Fruit fly (Drosophila melanogaster) whole organism, embryonic: ENCODE results near the gene ppk17.

Source experiments
- B-H2 ChIP-seq: fragments of 200-800 bp; sonication (Bioruptor generic); optimal IDR thresholded peaks from 2 replicates; lab custom pipeline; 2018; ENCODE audit warnings: missing biosample characterization, mild to moderate bottlenecking, missing genetic modification characterization
- Bgb ChIP-seq: fragments of 200-800 bp; sonication (Bioruptor generic); IDR thresholded peaks from 2 replicates; pipeline ENCODE4 v1.3.6; 2022; ENCODE audit warnings: missing biosample characterization, missing genetic modification characterization; ENCODE audit not compliant: partially characterized antibody
- Blimp-1 ChIP-seq: fragments of 200-800 bp; sonication (Bioruptor generic); optimal IDR thresholded peaks from 3 replicates; lab custom pipeline; 2018; ENCODE audit warnings: missing biosample characterization, missing genetic modification characterization, mild to moderate bottlenecking, moderate library complexity, missing genetic modification reagents
- C15 ChIP-seq: fragments of 200-800 bp; sonication (Bioruptor generic); IDR thresholded peaks from 3 replicates; pipeline ENCODE4 v1.3.6; 2022; ENCODE audit warnings: missing biosample characterization, missing genetic modification characterization
- CG10366 ChIP-seq: fragments of 200-800 bp; sonication (Bioruptor generic); IDR thresholded peaks from 2 replicates; pipeline ENCODE4 v1.3.6; 2022; ENCODE audit warnings: missing biosample characterization, missing genetic modification characterization
- CG12744 ChIP-seq: fragments of 200-800 bp; sonication (Bioruptor generic); optimal IDR thresholded peaks from 2 replicates; lab custom pipeline; 2016; ENCODE audit warnings: missing biosample characterization, missing genetic modification characterization
- CG13296 ChIP-seq: fragments of 200-800 bp; sonication (Bioruptor generic); optimal IDR thresholded peaks from 3 replicates; lab custom pipeline; 2018; ENCODE audit warnings: missing biosample characterization, mild to moderate bottlenecking, missing genetic modification characterization
- CG16813 ChIP-seq: fragments of 200-800 bp; sonication (Bioruptor generic); IDR thresholded peaks from 3 replicates; pipeline ENCODE4 v1.3.6; 2022; ENCODE audit warnings: missing biosample characterization, missing genetic modification characterization; ENCODE audit not compliant: partially characterized antibody
- CG2199 ChIP-seq: fragments of 200-800 bp; sonication (Bioruptor generic); IDR thresholded peaks from 3 replicates; pipeline ENCODE4 v1.3.6; 2022; ENCODE audit warnings: missing biosample characterization, missing genetic modification characterization
- CG33213 ChIP-seq: fragments of 200-800 bp; sonication (Bioruptor generic); optimal IDR thresholded peaks from 3 replicates; lab custom pipeline; 2016; ENCODE audit warnings: missing biosample characterization, missing genetic modification characterization
- CG34224 ChIP-seq: fragments of 200-800 bp; sonication (Bioruptor generic); IDR thresholded peaks from 3 replicates; pipeline ENCODE4 v1.3.6; 2022; ENCODE audit warnings: missing biosample characterization, missing genetic modification characterization; ENCODE audit not compliant: partially characterized antibody
- CG6254 ChIP-seq: fragments of 200-800 bp; sonication (Bioruptor generic); optimal IDR thresholded peaks from 3 replicates; lab custom pipeline; 2017; ENCODE audit warnings: mild to moderate bottlenecking, missing biosample characterization, missing genetic modification reagents, missing genetic modification characterization
- CG6791 ChIP-seq: fragments of 200-800 bp; sonication (Bioruptor generic); IDR thresholded peaks from 3 replicates; pipeline ENCODE4 v1.3.6; 2022; ENCODE audit warnings: missing biosample characterization, missing genetic modification characterization; ENCODE audit not compliant: partially characterized antibody
- CG7963 ChIP-seq: fragments of 200-800 bp; sonication (Bioruptor generic); IDR thresholded peaks from 3 replicates; pipeline ENCODE4 v1.3.6; 2022; ENCODE audit warnings: missing biosample characterization, missing genetic modification characterization; ENCODE audit not compliant: partially characterized antibody
- Dbx ChIP-seq: fragments of 200-800 bp; sonication (Bioruptor generic); IDR thresholded peaks from 3 replicates; pipeline ENCODE4 v1.3.6; 2022; ENCODE audit warnings: missing biosample characterization, missing genetic modification characterization
- HLH4C ChIP-seq: fragments of 200-800 bp; sonication (Bioruptor generic); IDR thresholded peaks from 3 replicates; pipeline ENCODE4 v1.3.6; 2022; ENCODE audit warnings: missing biosample characterization, missing genetic modification characterization; ENCODE audit not compliant: partially characterized antibody
- Hmx ChIP-seq: fragments of 200-800 bp; sonication (Bioruptor generic); optimal IDR thresholded peaks from 2 replicates; lab custom pipeline; 2016; ENCODE audit warnings: missing biosample characterization, missing genetic modification characterization
- Med ChIP-seq: fragments of 200-800 bp; sonication (Bioruptor generic); peaks from one replicate; lab custom pipeline; 2016; ENCODE audit warnings: missing biosample characterization, missing genetic modification characterization, mild to moderate bottlenecking, inconsistent platforms, moderate library complexity
- Mrtf ChIP-seq: fragments of 200-800 bp; sonication (Bioruptor generic); IDR thresholded peaks from 3 replicates; pipeline ENCODE4 v1.3.6; 2022; ENCODE audit warnings: missing biosample characterization, missing genetic modification characterization
- Myb ChIP-seq: fragments of 200-800 bp; sonication (Bioruptor generic); optimal IDR thresholded peaks from 2 replicates; lab custom pipeline; 2016; ENCODE audit warnings: missing biosample characterization, missing genetic modification characterization
- NfI ChIP-seq: fragments of 200-800 bp; sonication (Bioruptor generic); optimal IDR thresholded peaks from 3 replicates; lab custom pipeline; 2018; ENCODE audit warnings: missing biosample characterization, mild to moderate bottlenecking, missing genetic modification characterization, moderate library complexity
- Scr ChIP-seq: fragments of 200-800 bp; sonication (Bioruptor generic); IDR thresholded peaks from 2 replicates; pipeline ENCODE4 v1.3.6; 2022; ENCODE audit warnings: missing biosample characterization, missing genetic modification characterization; ENCODE audit not compliant: partially characterized antibody
- Side ChIP-seq: fragments of 200-800 bp; sonication (Bioruptor generic); optimal IDR thresholded peaks from 2 replicates; lab custom pipeline; 2016; ENCODE audit warnings: missing biosample characterization, missing genetic modification characterization
- Sox100B ChIP-seq: fragments of 200-800 bp; sonication (Bioruptor generic); optimal IDR thresholded peaks from 3 replicates; lab custom pipeline; 2018; ENCODE audit warnings: missing biosample characterization, mild to moderate bottlenecking, missing genetic modification characterization
- Vsx1 ChIP-seq: fragments of 200-800 bp; sonication (Bioruptor generic); optimal IDR thresholded peaks from 2 replicates; lab custom pipeline; 2017; ENCODE audit warnings: missing biosample characterization, mild to moderate bottlenecking, missing genetic modification characterization, missing genetic modification reagents
- abd-A ChIP-seq: fragments of 200-800 bp; sonication (Bioruptor generic); optimal IDR thresholded peaks from 3 replicates; lab custom pipeline; 2019; ENCODE audit warnings: missing biosample characterization, mild to moderate bottlenecking, missing genetic modification characterization, moderate library complexity
- al ChIP-seq: fragments of 200-800 bp; sonication (Bioruptor generic); IDR thresholded peaks from 2 replicates; pipeline ENCODE4 v1.3.6; 2022; ENCODE audit warnings: missing biosample characterization, missing genetic modification characterization
- ato ChIP-seq: fragments of 200-800 bp; sonication (Bioruptor generic); IDR thresholded peaks from 2 replicates; pipeline ENCODE4 v1.3.6; 2022; ENCODE audit warnings: missing biosample characterization, missing genetic modification characterization; ENCODE audit not compliant: partially characterized antibody
- btn ChIP-seq: fragments of 200-800 bp; sonication (Bioruptor generic); optimal IDR thresholded peaks from 2 replicates; lab custom pipeline; 2016; ENCODE audit warnings: missing biosample characterization, missing genetic modification characterization
- chif ChIP-seq, 2 experiments: fragments of 200-800 bp; sonication (Bioruptor generic); optimal IDR thresholded peaks; 3 replicates each; lab custom pipeline; 2016; ENCODE audit warnings: missing biosample characterization in 2 of 2, missing genetic modification characterization in 2 of 2
- chn ChIP-seq: fragments of 200-800 bp; sonication (Bioruptor generic); optimal IDR thresholded peaks from 2 replicates; lab custom pipeline; 2016; ENCODE audit warnings: missing biosample characterization, missing genetic modification characterization
- dmrt99B ChIP-seq: fragments of 200-800 bp; sonication (Bioruptor generic); optimal IDR thresholded peaks from 2 replicates; lab custom pipeline; 2018; ENCODE audit warnings: missing biosample characterization, mild to moderate bottlenecking, missing genetic modification characterization, moderate library complexity
- ems ChIP-seq: fragments of 200-800 bp; sonication (Bioruptor generic); optimal IDR thresholded peaks from 3 replicates; lab custom pipeline; 2016; ENCODE audit warnings: missing biosample characterization, missing genetic modification characterization
- ewg ChIP-seq: fragments of 200-800 bp; sonication (Bioruptor generic); optimal IDR thresholded peaks from 3 replicates; lab custom pipeline; 2017; ENCODE audit warnings: mild to moderate bottlenecking, missing biosample characterization, missing genetic modification reagents, missing genetic modification characterization
- exex ChIP-seq: fragments of 200-800 bp; sonication (Bioruptor generic); optimal IDR thresholded peaks from 4 replicates; lab custom pipeline; 2018; ENCODE audit warnings: missing biosample characterization, mild to moderate bottlenecking, missing genetic modification characterization, moderate library complexity
- fd3F ChIP-seq: fragments of 200-800 bp; sonication (Bioruptor generic); optimal IDR thresholded peaks from 2 replicates; lab custom pipeline; 2018; ENCODE audit warnings: missing biosample characterization, mild to moderate bottlenecking, missing genetic modification characterization, moderate library complexity
- gro ChIP-seq: fragments of 200-800 bp; sonication (Bioruptor generic); optimal IDR thresholded peaks from 2 replicates; lab custom pipeline; 2016; ENCODE audit warnings: missing biosample characterization, missing genetic modification characterization
- luna ChIP-seq: fragments of 200-800 bp; sonication (Bioruptor generic); optimal IDR thresholded peaks from 2 replicates; lab custom pipeline; 2016; ENCODE audit warnings: missing biosample characterization, missing genetic modification characterization
- nerfin-2 ChIP-seq: fragments of 200-800 bp; sonication (Bioruptor generic); IDR thresholded peaks from 2 replicates; pipeline ENCODE4 v1.3.6; 2022; ENCODE audit warnings: missing biosample characterization, missing genetic modification characterization; ENCODE audit not compliant: partially characterized antibody
- otp ChIP-seq: fragments of 200-800 bp; sonication (Bioruptor generic); IDR thresholded peaks from 3 replicates; pipeline ENCODE4, ENCODE4 v1.3.6; 2022; ENCODE audit warnings: missing biosample characterization, missing genetic modification characterization
- pb ChIP-seq: fragments of 200-800 bp; sonication (Bioruptor generic); optimal IDR thresholded peaks from 3 replicates; lab custom pipeline; 2016; ENCODE audit warnings: missing biosample characterization, missing genetic modification characterization
- ro ChIP-seq: fragments of 200-800 bp; sonication (Bioruptor generic); IDR thresholded peaks from 2 replicates; pipeline ENCODE4 v1.3.6; 2022; ENCODE audit warnings: missing biosample characterization, missing genetic modification characterization
- salm ChIP-seq: fragments of 200-800 bp; sonication (Bioruptor generic); optimal IDR thresholded peaks from 2 replicates; lab custom pipeline; 2018; ENCODE audit warnings: missing biosample characterization, mild to moderate bottlenecking, missing genetic modification characterization
- sens ChIP-seq: fragments of 200-800 bp; sonication (Bioruptor generic); peaks from one replicate; lab custom pipeline; 2016; ENCODE audit warnings: missing biosample characterization, missing genetic modification characterization
- tll ChIP-seq, 2 experiments: fragments of 200-800 bp in 1 of 2; fragments of >200 bp in 1 of 2; sonication (Bioruptor generic) in 1 of 2; optimal IDR thresholded peaks; 2 replicates each; lab custom pipeline; 2017 to 2019; ENCODE audit warnings: missing biosample characterization in 2 of 2, missing genetic modification characterization in 2 of 2, mild to moderate bottlenecking in 1 of 2, moderate library complexity in 1 of 2
- zen ChIP-seq: fragments of 200-800 bp; sonication (Bioruptor generic); optimal IDR thresholded peaks from 3 replicates; lab custom pipeline; 2018; ENCODE audit warnings: missing biosample characterization, mild to moderate bottlenecking, missing genetic modification characterization, moderate library complexity

ppk17 gene

DNA sequence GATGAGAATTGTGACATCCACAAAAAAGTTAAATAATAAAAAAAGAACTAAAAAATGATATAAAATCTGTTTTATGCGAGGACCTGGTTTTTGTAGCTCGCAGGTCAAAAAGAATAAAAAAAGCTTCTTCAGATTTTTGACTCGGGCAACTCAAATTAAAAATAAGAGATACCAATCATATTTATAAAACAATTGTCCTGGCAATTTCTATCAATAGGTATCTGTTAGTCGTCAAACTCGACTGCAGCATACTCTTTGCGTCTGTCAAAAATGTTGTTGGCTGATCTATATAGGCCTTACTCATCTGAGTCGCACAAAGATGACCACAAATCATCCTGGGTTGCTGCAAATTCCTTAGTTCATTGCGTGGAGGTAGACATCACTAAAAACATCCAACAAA, 37.8 kb downstream of the ppk17 start:
- TF ChIP-seq CG16813 (GFP tag; lab: Robert Waterston, UW) (peak; percentile 56), CG6791 (GFP tag; lab: Robert Waterston, UW) (peak; percentile 60; the same call in 1 of the 3 replicates), ewg (GFP tag; lab: Kevin White, UChicago) (no peak), tll (GFP tag; optimal IDR thresholded peaks at IDR 0.05; lab: Kevin White, UChicago) (no peak), salm (tag; lab: Kevin White, UChicago) (no peak), CG13296 (GFP tag; lab: Kevin White, UChicago) (no peak), sens (GFP tag; lab: Kevin White, UChicago) (peak; percentile 4), Bgb (GFP tag; lab: Robert Waterston, UW) (peak; percentile 63; the same call in 1 of the 2 replicates), Side (no peak), Vsx1 (GFP tag; lab: Kevin White, UChicago) (no peak), chn (GFP tag; lab: Kevin White, UChicago) (no peak), ato (GFP tag; lab: Robert Waterston, UW) (0 out of 2 replicates have a peak, but pooled peaks have one; percentile 40), Mrtf (GFP tag; lab: Robert Waterston, UW) (no peak), CG7963 (GFP tag; lab: Robert Waterston, UW) (peak; percentile 45; the same call in 2 of the 3 replicates), Scr (GFP tag; lab: Robert Waterston, UW) (peak; percentile 40; the same call in 1 of the 2 replicates), Hmx (GFP tag; lab: Kevin White, UChicago) (no peak), CG34224 (peak; percentile 21; the same call in 1 of the 3 replicates), pb (GFP tag; lab: Kevin White, UChicago) (no peak), ro (no peak), nerfin-2 (GFP tag; lab: Robert Waterston, UW) (peak; percentile 51), C15 (no peak), CG33213 (GFP tag; lab: Kevin White, UChicago) (no peak), chif (GFP tag; optimal IDR thresholded peaks at IDR 0.05; lab: Kevin White, UChicago) (no peak), Med (peak; percentile 26), HLH4C (GFP tag; lab: Robert Waterston, UW) (peak; percentile 75), dmrt99B (tag; lab: Kevin White, UChicago) (no peak)

DNA sequence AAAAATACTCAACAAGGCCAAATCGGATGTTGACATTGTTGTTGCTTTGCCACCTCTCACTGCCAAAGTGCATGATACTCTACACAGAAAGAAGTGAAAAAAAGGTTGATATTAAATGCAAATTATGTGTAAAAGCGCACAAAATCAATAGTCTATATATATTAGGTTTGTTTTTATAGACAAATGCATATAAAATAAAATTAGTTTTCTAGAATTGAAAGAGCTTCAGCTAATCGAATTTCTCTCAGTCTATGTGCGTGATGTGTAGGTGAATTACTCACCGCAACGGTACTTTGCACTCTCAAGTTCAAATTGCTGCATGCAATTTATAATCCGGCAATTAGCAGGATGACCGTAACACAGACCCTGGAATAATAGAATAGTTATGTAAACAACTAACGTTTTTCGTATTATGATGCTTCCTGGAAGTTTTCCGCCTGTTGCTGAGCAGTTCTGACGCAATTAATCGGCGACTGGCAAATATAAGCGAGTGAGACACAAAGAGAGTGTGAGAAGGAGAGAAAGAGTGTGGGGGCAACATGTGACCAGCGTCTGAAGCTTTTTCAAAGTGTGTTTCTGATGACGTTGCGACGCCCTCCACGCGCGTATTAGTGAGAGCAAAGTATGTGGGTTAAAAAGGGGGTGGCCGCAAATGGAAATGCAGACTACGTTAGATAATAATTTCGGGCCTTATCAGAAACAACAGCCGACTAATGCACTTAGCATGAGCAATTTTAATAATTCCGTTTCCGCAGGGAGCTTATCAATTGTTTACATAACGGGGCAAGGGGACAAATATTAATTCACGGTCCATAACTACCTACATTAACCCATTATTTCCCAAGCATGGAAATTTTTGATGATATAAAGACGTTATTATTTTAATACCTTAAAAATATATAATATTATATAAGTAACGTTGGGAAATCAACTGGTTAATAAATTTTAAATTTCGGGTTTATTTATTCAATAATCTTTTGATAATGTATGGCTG, 39.4 kb downstream of the ppk17 start:
- TF ChIP-seq NfI = peak; percentile 81
- TF ChIP-seq ems (GFP tag; lab: Kevin White, UChicago) = peak; percentile 78
- TF ChIP-seq fd3F (GFP tag; lab: Kevin White, UChicago) = peak; percentile 88
- TF ChIP-seq Sox100B (GFP tag; lab: Kevin White, UChicago) = peak; percentile 91
- TF ChIP-seq CG12744 = peak; percentile 76
- TF ChIP-seq gro (GFP tag; lab: Kevin White, UChicago) = peak; percentile 25
- peak; percentile 84 for TF ChIP-seq CG6254
- peak; percentile 98 for TF ChIP-seq CG2199 (GFP tag; lab: Robert Waterston, UW)
- TF ChIP-seq luna (GFP tag; lab: Kevin White, UChicago) = no peak
- TF ChIP-seq Blimp-1 (GFP tag; lab: Kevin White, UChicago) = peak; percentile 95
- TF ChIP-seq abd-A (tag; lab: Kevin White, UChicago) = no peak
- peak; percentile 14 for TF ChIP-seq Myb (GFP tag; lab: Kevin White, UChicago)
- TF ChIP-seq exex (tag; lab: Kevin White, UChicago) = peak; percentile 52
- peak; percentile 94 for TF ChIP-seq otp (GFP tag; lab: Robert Waterston, UW)
- peak; percentile 95 for TF ChIP-seq CG10366 (GFP tag; lab: Robert Waterston, UW)
- peak; percentile 94 for TF ChIP-seq Dbx (GFP tag; lab: Robert Waterston, UW)
- 0 out of 3 replicates have a peak, but pooled peaks have one; percentile 17 for TF ChIP-seq HLH4C (GFP tag; lab: Robert Waterston, UW)
- peak; percentile 97 for TF ChIP-seq zen
- TF ChIP-seq al (GFP tag; lab: Robert Waterston, UW) = peak; percentile 81
- no peak for TF ChIP-seq B-H2 (GFP tag; lab: Kevin White, UChicago)
- peak; percentile 78 for TF ChIP-seq btn (GFP tag; lab: Kevin White, UChicago)
